Fruit fly (Drosophila melanogaster): ENCODE measurements around the gene Pgant5.
A peak's percentile ranks its signal among the peaks of the same experiment; 100 is the strongest.

Gene Pgant5

dm6 chr2L:5063936-5064335 is 29.5 kb downstream of the Pgant5 start (continued):
- peak; percentile 51 for TF ChIP-seq CG10543 (GFP tag; optimal IDR thresholded peaks at IDR 0.05)
- TF ChIP-seq CG34376 (GFP tag; optimal IDR thresholded peaks at IDR 0.05): peak; percentile 50
- no peak for TF ChIP-seq gro (GFP tag; optimal IDR thresholded peaks at IDR 0.05)
- peak; percentile 52 for TF ChIP-seq psq (GFP tag; optimal IDR thresholded peaks at IDR 0.05)
- peak in 1 of 2 experiments; percentile 78 for TF ChIP-seq crp (GFP tag; optimal IDR thresholded peaks at IDR 0.05)
- peak; percentile 44 for TF ChIP-seq CG4328 (GFP tag; optimal IDR thresholded peaks at IDR 0.05)
- TF ChIP-seq seq (GFP tag; IDR thresholded peaks at IDR 0.05): peak; percentile 43; the same call in 1 of the 2 replicates
- TF ChIP-seq Drgx (GFP tag; IDR thresholded peaks at IDR 0.05): no peak
- peak; percentile 9; the same call in 1 of the 2 replicates for TF ChIP-seq MBD-R2 (GFP tag; IDR thresholded peaks at IDR 0.05)
- TF ChIP-seq pzg (GFP tag; optimal IDR thresholded peaks at IDR 0.05): peak; percentile 14
- TF ChIP-seq pros (GFP tag; optimal IDR thresholded peaks at IDR 0.05): peak; percentile 58
- no peak for TF ChIP-seq CG8290 (GFP tag; optimal IDR thresholded peaks at IDR 0.05)
- peak in 1 of 2 experiments; percentile 46 for TF ChIP-seq CG8290 (tag; optimal IDR thresholded peaks at IDR 0.05)
- no peak for TF ChIP-seq nerfin-1 (tag; optimal IDR thresholded peaks at IDR 0.05)
- TF ChIP-seq mirr (GFP tag; optimal IDR thresholded peaks at IDR 0.05): peak; percentile 44
- peak; percentile 61 for TF ChIP-seq sug (tag; optimal IDR thresholded peaks at IDR 0.05)
- TF ChIP-seq Nf-YC (tag; optimal IDR thresholded peaks at IDR 0.05): peak; percentile 24
- peak; percentile 55 for TF ChIP-seq scrt (GFP tag; optimal IDR thresholded peaks at IDR 0.05)
- TF ChIP-seq CG14667 (GFP tag; IDR thresholded peaks at IDR 0.05): no peak
- TF ChIP-seq crol (GFP tag; IDR thresholded peaks at IDR 0.05): peak; percentile 88
- TF ChIP-seq stwl (tag; optimal IDR thresholded peaks at IDR 0.05): no peak
- no peak for TF ChIP-seq CG3281 (GFP tag; optimal IDR thresholded peaks at IDR 0.05)
- TF ChIP-seq CG34422 (GFP tag; IDR thresholded peaks at IDR 0.05): 0 out of 3 replicates have a peak, but pooled peaks have one; percentile 44
- peak; percentile 8 for TF ChIP-seq CG6765 (GFP tag; optimal IDR thresholded peaks at IDR 0.05)
- peak; percentile 37 for TF ChIP-seq kni (GFP tag; optimal IDR thresholded peaks at IDR 0.05)
- peak; percentile 33; the same call in 1 of the 2 replicates for TF ChIP-seq hbn (GFP tag; IDR thresholded peaks at IDR 0.05; ENCODE audit: partially characterized antibody)
- TF ChIP-seq row (GFP tag; IDR thresholded peaks at IDR 0.05): 0 out of 3 replicates have a peak, but pooled peaks have one; percentile 29
- peak; percentile 5; the same call in 1 of the 2 replicates for TF ChIP-seq onecut (GFP tag; IDR thresholded peaks at IDR 0.05)
- peak; percentile 55 for TF ChIP-seq sqz (GFP tag; optimal IDR thresholded peaks at IDR 0.05)
- no peak for TF ChIP-seq cwo (GFP tag; optimal IDR thresholded peaks at IDR 0.05)
- no peak for TF ChIP-seq NFAT (GFP tag; IDR thresholded peaks at IDR 0.05)
- peak; percentile 12 for TF ChIP-seq odd (GFP tag; optimal IDR thresholded peaks at IDR 0.05)
- no peak for TF ChIP-seq CG9817 (tag; optimal IDR thresholded peaks at IDR 0.05)
- peak; percentile 97 for TF ChIP-seq pfk (GFP tag; optimal IDR thresholded peaks at IDR 0.05)
- 0 out of 2 replicates have a peak, but pooled peaks have one; percentile 12 for TF ChIP-seq ranshi (GFP tag; IDR thresholded peaks at IDR 0.05)
- no peak for TF ChIP-seq CG8944 (GFP tag; optimal IDR thresholded peaks at IDR 0.05)
- TF ChIP-seq ERR (GFP tag; optimal IDR thresholded peaks at IDR 0.05): no peak
- no peak for TF ChIP-seq CG11560 (tag; IDR thresholded peaks at IDR 0.05)

dm6 chr2L:5062799-5063404 is 30.5 kb downstream of the Pgant5 start:
- peak; percentile 22; the same call in 1 of the 3 replicates for TF ChIP-seq hb (GFP tag; IDR thresholded peaks at IDR 0.05; ENCODE audit: partially characterized antibody)
- TF ChIP-seq CG6765 (GFP tag; optimal IDR thresholded peaks at IDR 0.05): peak; percentile 24
- peak; percentile 96 for TF ChIP-seq ewg (GFP tag; optimal IDR thresholded peaks at IDR 0.05)
- TF ChIP-seq Antp (GFP tag; optimal IDR thresholded peaks at IDR 0.05): peak; percentile 15
- no peak for TF ChIP-seq CG13624 (GFP tag; optimal IDR thresholded peaks at IDR 0.05)
- TF ChIP-seq CG5953 (GFP tag; IDR thresholded peaks at IDR 0.05): peak; percentile 43; the same call in 1 of the 2 replicates
- TF ChIP-seq prd (optimal IDR thresholded peaks at IDR 0.05): no peak
- TF ChIP-seq prd (GFP tag; IDR thresholded peaks at IDR 0.05): 0 out of 3 replicates have a peak, but pooled peaks have one; percentile 36
- TF ChIP-seq Med (GFP tag): peak; percentile 64
- peak; percentile 44 for TF ChIP-seq CG18476 (GFP tag; optimal IDR thresholded peaks at IDR 0.05)
- TF ChIP-seq scrt (GFP tag; optimal IDR thresholded peaks at IDR 0.05): peak; percentile 23
- TF ChIP-seq CG15514 (GFP tag; optimal IDR thresholded peaks at IDR 0.05): peak; percentile 66
- no peak for TF ChIP-seq pita (GFP tag; optimal IDR thresholded peaks at IDR 0.05)
- TF ChIP-seq Elba2 (GFP tag; optimal IDR thresholded peaks at IDR 0.05): no peak
- TF ChIP-seq CG9932 (GFP tag; IDR thresholded peaks at IDR 0.05): peak; percentile 23; the same call in 1 of the 2 replicates
